Fruit fly (Drosophila melanogaster) whole organism, embryonic: Measurements from ENCODE around the gene Sema5c.

ENCODE experiments used
- Abd-B ChIP-seq: fragments of 200-800 bp; sonication (Bioruptor generic); optimal IDR thresholded peaks from 2 replicates; lab custom pipeline; 2018; ENCODE audit warnings: missing biosample characterization, mild to moderate bottlenecking, missing genetic modification characterization, moderate library complexity
- CG1024 ChIP-seq: fragments of 200-800 bp; sonication (Bioruptor generic); IDR thresholded peaks from 2 replicates; pipeline ENCODE4 v1.3.6; 2022; ENCODE audit warnings: missing biosample characterization, missing genetic modification characterization
- CG11504 ChIP-seq: fragments of 200-800 bp; sonication (Bioruptor generic); optimal IDR thresholded peaks from 3 replicates; lab custom pipeline; 2019; ENCODE audit warnings: missing biosample characterization, mild to moderate bottlenecking, missing genetic modification characterization, moderate library complexity
- CG12236 ChIP-seq: fragments of 200-800 bp; sonication (Bioruptor generic); optimal IDR thresholded peaks from 2 replicates; lab custom pipeline; 2016; ENCODE audit warnings: missing biosample characterization, missing genetic modification characterization
- CG13296 ChIP-seq: fragments of 200-800 bp; sonication (Bioruptor generic); optimal IDR thresholded peaks from 3 replicates; lab custom pipeline; 2018; ENCODE audit warnings: missing biosample characterization, mild to moderate bottlenecking, missing genetic modification characterization
- CG13624 ChIP-seq: fragments of 200-800 bp; sonication (Bioruptor generic); optimal IDR thresholded peaks from 2 replicates; lab custom pipeline; 2016; ENCODE audit warnings: missing biosample characterization, missing genetic modification characterization
- CG1603 ChIP-seq: fragments of 200-800 bp; sonication (Bioruptor generic); optimal IDR thresholded peaks from 2 replicates; lab custom pipeline; 2019; ENCODE audit warnings: missing biosample characterization, mild to moderate bottlenecking, missing genetic modification characterization, moderate library complexity
- CG17186 ChIP-seq: fragments of 200-800 bp; sonication (Bioruptor generic); optimal IDR thresholded peaks from 3 replicates; lab custom pipeline; 2017; ENCODE audit warnings: missing biosample characterization, missing genetic modification reagents, missing genetic modification characterization
- CG2120 ChIP-seq: fragments of 200-800 bp; sonication (Bioruptor generic); optimal IDR thresholded peaks from 3 replicates; lab custom pipeline; 2016; ENCODE audit warnings: missing biosample characterization, missing genetic modification characterization
- CG3163 ChIP-seq: fragments of 200-800 bp; sonication (Bioruptor generic); optimal IDR thresholded peaks from 3 replicates; lab custom pipeline; 2016; ENCODE audit warnings: missing biosample characterization, missing genetic modification characterization
- CG3407 ChIP-seq: fragments of 200-800 bp; sonication (Bioruptor generic); optimal IDR thresholded peaks from 2 replicates; lab custom pipeline; 2018; ENCODE audit warnings: missing biosample characterization, mild to moderate bottlenecking, missing genetic modification characterization
- CG3726 ChIP-seq: fragments of 200-800 bp; sonication (Bioruptor generic); IDR thresholded peaks from 3 replicates; pipeline ENCODE4, ENCODE4 v1.3.6; 2022; ENCODE audit warnings: missing biosample characterization, missing genetic modification characterization
- CG4404 ChIP-seq: fragments of 200-800 bp; sonication (Bioruptor generic); IDR thresholded peaks from 2 replicates; pipeline ENCODE4 v1.3.6; 2022; ENCODE audit warnings: missing biosample characterization, missing genetic modification characterization
- CG7357 ChIP-seq: fragments of 200-800 bp; sonication (Bioruptor generic); IDR thresholded peaks from 3 replicates; pipeline ENCODE4 v1.3.6; 2022; ENCODE audit warnings: missing biosample characterization, missing genetic modification characterization
- CG7372 ChIP-seq: fragments of 200-800 bp; sonication (Bioruptor generic); IDR thresholded peaks from 2 replicates; pipeline ENCODE4 v1.3.6; 2022; ENCODE audit warnings: missing biosample characterization, missing genetic modification characterization
- CG8478 ChIP-seq: fragments of >200 bp; optimal IDR thresholded peaks from 2 replicates; lab custom pipeline; 2018
- CG9932 ChIP-seq: fragments of 200-800 bp; sonication (Bioruptor generic); IDR thresholded peaks from 2 replicates; pipeline ENCODE4 v1.3.6; 2022; ENCODE audit warnings: missing biosample characterization, missing genetic modification characterization
- Dp ChIP-seq: fragments of 200-800 bp; sonication (Bioruptor generic); optimal IDR thresholded peaks from 2 replicates; lab custom pipeline; 2018; ENCODE audit warnings: missing biosample characterization, mild to moderate bottlenecking, missing genetic modification characterization, moderate library complexity
- E2f1 ChIP-seq: fragments of 200-800 bp; sonication (Bioruptor generic); IDR thresholded peaks from 2 replicates; pipeline ENCODE4 v1.3.6; 2022; ENCODE audit warnings: missing biosample characterization, missing genetic modification characterization
- GATAe ChIP-seq: fragments of 200-800 bp; sonication (Bioruptor generic); conservative IDR thresholded peaks from 2 replicates; pipeline ENCODE4 v1.3.6; 2022; ENCODE audit warnings: missing biosample characterization, missing genetic modification characterization
- Gug ChIP-seq: fragments of 200-800 bp; sonication (Bioruptor generic); IDR thresholded peaks from 4 replicates; pipeline ENCODE4 v1.3.6; 2022; ENCODE audit warnings: missing biosample characterization, missing genetic modification characterization
- H2.0 ChIP-seq: fragments of 200-800 bp; sonication (Bioruptor generic); IDR thresholded peaks from 2 replicates; pipeline ENCODE4 v1.3.6; 2022; ENCODE audit warnings: missing biosample characterization, missing genetic modification characterization
- Hmx ChIP-seq: fragments of 200-800 bp; sonication (Bioruptor generic); optimal IDR thresholded peaks from 2 replicates; lab custom pipeline; 2016; ENCODE audit warnings: missing biosample characterization, missing genetic modification characterization
- Hr51 ChIP-seq, 2 experiments: fragments of 200-800 bp; sonication (Bioruptor generic); optimal IDR thresholded peaks; 2 replicates in 1 of 2; 3 replicates in 1 of 2; lab custom pipeline; 2016 to 2018; ENCODE audit warnings: missing biosample characterization in 2 of 2, missing genetic modification characterization in 2 of 2, mild to moderate bottlenecking in 1 of 2, moderate library complexity in 1 of 2
- Max ChIP-seq: fragments of 200-800 bp; sonication (Bioruptor generic); optimal IDR thresholded peaks from 2 replicates; lab custom pipeline; 2016; ENCODE audit warnings: missing biosample characterization, mild to moderate bottlenecking, missing genetic modification characterization
- NC2β ChIP-seq: fragments of 200-800 bp; sonication (Bioruptor generic); optimal IDR thresholded peaks from 2 replicates; lab custom pipeline; 2016; ENCODE audit warnings: missing biosample characterization, missing genetic modification characterization
- NFAT ChIP-seq: fragments of 200-800 bp; sonication (Bioruptor generic); IDR thresholded peaks from 2 replicates; pipeline ENCODE4 v1.3.6; 2022; ENCODE audit warnings: missing biosample characterization, missing genetic modification characterization
- PHDP ChIP-seq: fragments of 200-800 bp; sonication (Bioruptor generic); optimal IDR thresholded peaks from 3 replicates; lab custom pipeline; 2018; ENCODE audit warnings: missing biosample characterization, mild to moderate bottlenecking, missing genetic modification characterization, moderate library complexity
- Ptx1 ChIP-seq: fragments of 200-800 bp; sonication (Bioruptor generic); IDR thresholded peaks from 2 replicates; pipeline ENCODE4 v1.3.6; 2022; ENCODE audit warnings: missing biosample characterization, missing genetic modification characterization
- Rx ChIP-seq: fragments of 200-800 bp; sonication (Bioruptor generic); IDR thresholded peaks from 2 replicates; pipeline ENCODE4 v1.3.6; 2022; ENCODE audit warnings: missing biosample characterization, missing genetic modification characterization
- Scr ChIP-seq: fragments of 200-800 bp; sonication (Bioruptor generic); IDR thresholded peaks from 2 replicates; pipeline ENCODE4 v1.3.6; 2022; ENCODE audit warnings: missing biosample characterization, missing genetic modification characterization; ENCODE audit not compliant: partially characterized antibody
- bcd ChIP-seq: fragments of 200-800 bp; sonication (Bioruptor generic); optimal IDR thresholded peaks from 2 replicates; lab custom pipeline; 2017; ENCODE audit warnings: missing biosample characterization, mild to moderate bottlenecking, missing genetic modification characterization
- crc ChIP-seq: fragments of 200-800 bp; sonication (Bioruptor generic); optimal IDR thresholded peaks from 2 replicates; lab custom pipeline; 2016; ENCODE audit warnings: missing biosample characterization, missing genetic modification characterization
- dimm ChIP-seq: fragments of 200-800 bp; sonication (Bioruptor generic); IDR thresholded peaks from 2 replicates; pipeline ENCODE4 v1.3.6; 2022; ENCODE audit warnings: missing biosample characterization, missing genetic modification characterization
- emc ChIP-seq: fragments of 200-800 bp; sonication (Bioruptor generic); optimal IDR thresholded peaks from 2 replicates; lab custom pipeline; 2016; ENCODE audit warnings: missing biosample characterization, missing genetic modification characterization
- en ChIP-seq: fragments of 200-800 bp; sonication (Bioruptor generic); optimal IDR thresholded peaks from 2 replicates; lab custom pipeline; 2016; ENCODE audit warnings: missing biosample characterization, missing genetic modification characterization
- hth ChIP-seq: fragments of >200 bp; optimal IDR thresholded peaks from 2 replicates; lab custom pipeline; 2017; ENCODE audit warnings: inconsistent platforms
- inv ChIP-seq: fragments of 200-800 bp; sonication (Bioruptor generic); IDR thresholded peaks from 2 replicates; pipeline ENCODE4 v1.3.6; 2022; ENCODE audit warnings: missing biosample characterization, missing genetic modification characterization; ENCODE audit not compliant: partially characterized antibody
- lilli ChIP-seq: fragments of 200-800 bp; sonication (Bioruptor generic); optimal IDR thresholded peaks from 3 replicates; lab custom pipeline; 2016; ENCODE audit warnings: missing biosample characterization, missing genetic modification characterization
- nmo ChIP-seq: fragments of 200-800 bp; sonication (Bioruptor generic); optimal IDR thresholded peaks from 2 replicates; lab custom pipeline; 2018; ENCODE audit warnings: missing biosample characterization, mild to moderate bottlenecking, missing genetic modification characterization, moderate library complexity
- oc ChIP-seq: fragments of 200-800 bp; sonication (Bioruptor generic); optimal IDR thresholded peaks from 2 replicates; lab custom pipeline; 2018; ENCODE audit warnings: missing biosample characterization, mild to moderate bottlenecking, missing genetic modification characterization, moderate library complexity
- odd ChIP-seq: fragments of 200-800 bp; sonication (Bioruptor generic); optimal IDR thresholded peaks from 2 replicates; lab custom pipeline; 2017; ENCODE audit warnings: missing biosample characterization, mild to moderate bottlenecking, missing genetic modification characterization
- pros ChIP-seq: fragments of 200-800 bp; sonication (Bioruptor generic); optimal IDR thresholded peaks from 3 replicates; lab custom pipeline; 2019; ENCODE audit warnings: missing biosample characterization, mild to moderate bottlenecking, missing genetic modification characterization, moderate library complexity
- sim ChIP-seq: fragments of 200-800 bp; sonication (Bioruptor generic); IDR thresholded peaks from 2 replicates; pipeline ENCODE4 v1.3.6; 2022; ENCODE audit warnings: missing biosample characterization, missing genetic modification characterization
- so ChIP-seq: fragments of 200-800 bp; sonication (Bioruptor generic); IDR thresholded peaks from 3 replicates; pipeline ENCODE4 v1.3.6; 2022; ENCODE audit warnings: missing biosample characterization, missing genetic modification characterization
- sr ChIP-seq: fragments of 200-800 bp; sonication (Bioruptor generic); IDR thresholded peaks from 3 replicates; pipeline ENCODE4 v1.3.6; 2022; ENCODE audit warnings: missing biosample characterization, missing genetic modification characterization
- stc ChIP-seq: fragments of 200-800 bp; sonication (Bioruptor generic); IDR thresholded peaks from 2 replicates; pipeline ENCODE4 v1.3.6; 2022; ENCODE audit warnings: missing biosample characterization, missing genetic modification characterization
- twi ChIP-seq: fragments of 200-800 bp; optimal IDR thresholded peaks from 2 replicates; lab custom pipeline; 2019; ENCODE audit warnings: missing biosample characterization, mild to moderate bottlenecking, missing genetic modification characterization, moderate library complexity
- unc-4 ChIP-seq: fragments of 200-800 bp; sonication (Bioruptor generic); IDR thresholded peaks from 2 replicates; pipeline ENCODE4 v1.3.6; 2022; ENCODE audit warnings: missing biosample characterization, missing genetic modification characterization; ENCODE audit not compliant: partially characterized antibody
- zfh2 ChIP-seq: fragments of 200-800 bp; sonication (Bioruptor generic); optimal IDR thresholded peaks from 2 replicates; lab custom pipeline; 2016; ENCODE audit warnings: missing biosample characterization, missing genetic modification characterization

Sema5c gene

dm6 chr3L:12081679-12082520, at the start of gene Sema5c (continued):
- peak; percentile 88 for TF ChIP-seq nmo (GFP tag; lab: Kevin White, UChicago)
- no peak for TF ChIP-seq NC2β (GFP tag; lab: Kevin White, UChicago)
- no peak for TF ChIP-seq CG3726 (GFP tag; lab: Robert Waterston, UW)
- peak; percentile 52; the same call in 1 of the 2 replicates for TF ChIP-seq E2f1 (GFP tag; lab: Robert Waterston, UW)
- no peak for TF ChIP-seq en (GFP tag; lab: Kevin White, UChicago)
- no peak for TF ChIP-seq unc-4 (GFP tag; lab: Robert Waterston, UW)
- peak; percentile 77 for TF ChIP-seq odd
- 0 out of 2 replicates have a peak, but pooled peaks have one; percentile 27 for TF ChIP-seq NFAT (GFP tag; lab: Robert Waterston, UW)
- TF ChIP-seq pros (GFP tag; lab: Kevin White, UChicago): peak; percentile 52
- no peak for TF ChIP-seq zfh2 (GFP tag; lab: Kevin White, UChicago)
- TF ChIP-seq CG1603: peak; percentile 48
- TF ChIP-seq twi: peak; percentile 53
- TF ChIP-seq CG11504: peak; percentile 86
- TF ChIP-seq hth (lab: Kevin White, UChicago): no peak
- TF ChIP-seq CG2120 (GFP tag; lab: Kevin White, UChicago): peak; percentile 47
- TF ChIP-seq Ptx1 (GFP tag; lab: Robert Waterston, UW): peak; percentile 54
- peak in 1 of 2 experiments; percentile 80 for TF ChIP-seq Hr51 (GFP tag; optimal IDR thresholded peaks at IDR 0.05; lab: Kevin White, UChicago)
- TF ChIP-seq oc (tag; lab: Kevin White, UChicago): peak; percentile 50
- TF ChIP-seq Gug (GFP tag; lab: Robert Waterston, UW): peak; percentile 53; the same call in 1 of the 4 replicates
- TF ChIP-seq CG17186 (GFP tag; lab: Kevin White, UChicago): no peak
- no peak for TF ChIP-seq dimm (GFP tag; lab: Robert Waterston, UW)
- peak; percentile 88 for TF ChIP-seq CG3163
- TF ChIP-seq CG8478 (lab: Kevin White, UChicago): no peak
- TF ChIP-seq bcd: peak; percentile 74
- TF ChIP-seq so (GFP tag; lab: Robert Waterston, UW): peak; percentile 47; the same call in 2 of the 3 replicates
- peak; percentile 42 for TF ChIP-seq Rx (GFP tag; lab: Robert Waterston, UW)
- TF ChIP-seq GATAe (GFP tag; lab: Robert Waterston, UW): 0 out of 2 replicates have a peak, but pooled peaks have one; percentile 16
- peak; percentile 18 for TF ChIP-seq Max (GFP tag; lab: Kevin White, UChicago)
- TF ChIP-seq Abd-B (GFP tag; lab: Kevin White, UChicago): peak; percentile 57
- TF ChIP-seq crc (GFP tag; lab: Kevin White, UChicago): no peak
- TF ChIP-seq CG9932 (GFP tag; lab: Robert Waterston, UW): peak; percentile 55
- peak; percentile 38 for TF ChIP-seq Scr
- 0 out of 2 replicates have a peak, but pooled peaks have one; percentile 29 for TF ChIP-seq CG1024 (GFP tag; lab: Robert Waterston, UW)
- TF ChIP-seq CG7372 (GFP tag; lab: Robert Waterston, UW): no peak
- no peak for TF ChIP-seq sim (GFP tag; lab: Robert Waterston, UW)
- TF ChIP-seq H2.0 (GFP tag; lab: Robert Waterston, UW): peak; percentile 44
- TF ChIP-seq CG13296 (GFP tag; lab: Kevin White, UChicago): peak; percentile 35
- TF ChIP-seq CG12236: no peak
- TF ChIP-seq PHDP (tag; lab: Kevin White, UChicago): peak; percentile 59
- no peak for TF ChIP-seq emc (GFP tag; lab: Kevin White, UChicago)
- no peak; the same call in 1 of the 2 replicates for TF ChIP-seq stc (GFP tag; lab: Robert Waterston, UW)
- TF ChIP-seq Hmx (GFP tag; lab: Kevin White, UChicago): no peak
- TF ChIP-seq CG13624 (GFP tag; lab: Kevin White, UChicago): peak; percentile 36
- TF ChIP-seq sr (GFP tag; lab: Robert Waterston, UW): no peak
- TF ChIP-seq CG4404: peak; percentile 66
- TF ChIP-seq inv (GFP tag; lab: Robert Waterston, UW): no peak
- TF ChIP-seq CG3407 (GFP tag; lab: Kevin White, UChicago): peak; percentile 10
- TF ChIP-seq Dp (GFP tag; lab: Kevin White, UChicago): no peak
- peak; percentile 18 for TF ChIP-seq lilli
- peak; percentile 44; the same call in 1 of the 3 replicates for TF ChIP-seq CG7357 (GFP tag; lab: Robert Waterston, UW)
